Fruit fly (Drosophila melanogaster) whole organism, adult: ENCODE results near the gene CG31275.

Experiments used
- CG12768 ChIP-seq: fragments of 200-800 bp; sonication (Bioruptor generic); optimal IDR thresholded peaks from 2 replicates; lab custom pipeline; 2017; ENCODE audit warnings: missing biosample characterization, missing genetic modification characterization, mild to moderate bottlenecking, moderate library complexity, missing genetic modification reagents
- CG5204 ChIP-seq: fragments of 200-800 bp; sonication (Bioruptor generic); optimal IDR thresholded peaks from 2 replicates; lab custom pipeline; 2016; ENCODE audit warnings: missing biosample characterization, missing genetic modification characterization
- Crg-1 ChIP-seq: fragments of 200-800 bp; sonication (Bioruptor generic); optimal IDR thresholded peaks from 2 replicates; lab custom pipeline; 2016; ENCODE audit warnings: missing biosample characterization, missing genetic modification characterization
- cnc ChIP-seq, 2 experiments: fragments of >200 bp; optimal IDR thresholded peaks; 2 replicates each; lab custom pipeline; 2017
- tj ChIP-seq: fragments of 200-800 bp; sonication (Bioruptor generic); optimal IDR thresholded peaks from 3 replicates; lab custom pipeline; 2017; ENCODE audit warnings: missing biosample characterization, mild to moderate bottlenecking, missing genetic modification characterization, moderate library complexity
- toe ChIP-seq: fragments of 200-800 bp; sonication (Bioruptor generic); optimal IDR thresholded peaks from 2 replicates; lab custom pipeline; 2016; ENCODE audit warnings: missing biosample characterization, missing genetic modification characterization

DNA sequence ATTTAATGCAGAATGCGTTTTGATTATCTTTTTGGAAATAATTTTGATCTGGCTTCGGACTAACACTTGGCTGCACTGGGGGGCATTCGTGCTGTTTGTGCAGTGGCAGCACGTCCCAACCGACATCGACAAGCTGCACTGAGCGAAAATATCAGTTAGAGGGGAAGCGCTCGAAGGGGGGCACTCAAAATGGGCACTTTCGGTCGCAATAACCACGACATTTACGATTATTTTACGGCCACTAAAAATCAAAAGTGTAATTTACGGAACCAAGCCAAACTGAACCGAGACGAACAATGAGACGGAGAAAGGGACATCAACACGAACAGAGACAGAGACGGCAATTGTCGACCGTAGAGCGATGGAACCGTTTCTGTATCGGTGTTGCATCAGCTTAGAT lies 4.3 kb downstream of the CG31275 start:
- no peak for TF ChIP-seq toe
- no peak for TF ChIP-seq cnc (optimal IDR thresholded peaks at IDR 0.05; lab: Kevin White, UChicago)
- no peak for TF ChIP-seq CG5204 (GFP tag; lab: Kevin White, UChicago)
- TF ChIP-seq Crg-1 (GFP tag; lab: Kevin White, UChicago), result no peak
- no peak for TF ChIP-seq tj
- no peak for TF ChIP-seq CG12768
